Fruit fly (Drosophila melanogaster) whole organism, embryonic: Measurements from ENCODE around the gene Tsp29Fa.

ENCODE experiments used
- Asciz ChIP-seq: fragments of 200-800 bp; sonication (Bioruptor generic); optimal IDR thresholded peaks from 2 replicates; lab custom pipeline; 2017; ENCODE audit warnings: missing biosample characterization, mild to moderate bottlenecking, missing genetic modification characterization, missing genetic modification reagents
- B-H1 ChIP-seq: fragments of 200-800 bp; sonication (Bioruptor generic); IDR thresholded peaks from 3 replicates; pipeline ENCODE4 v1.3.6; 2022; ENCODE audit warnings: missing biosample characterization, missing genetic modification characterization
- B-H2 ChIP-seq: fragments of 200-800 bp; sonication (Bioruptor generic); optimal IDR thresholded peaks from 2 replicates; lab custom pipeline; 2018; ENCODE audit warnings: missing biosample characterization, mild to moderate bottlenecking, missing genetic modification characterization
- Bdp1 ChIP-seq: fragments of 200-800 bp; sonication (Bioruptor generic); optimal IDR thresholded peaks from 3 replicates; lab custom pipeline; 2016; ENCODE audit warnings: missing biosample characterization, missing genetic modification characterization
- CG12155 ChIP-seq: fragments of 200-800 bp; sonication (Bioruptor generic); optimal IDR thresholded peaks from 3 replicates; lab custom pipeline; 2016; ENCODE audit warnings: missing biosample characterization, missing genetic modification characterization
- CG14050 ChIP-seq: fragments of 200-800 bp; sonication (Bioruptor generic); IDR thresholded peaks from 3 replicates; pipeline ENCODE4 v1.3.6; 2022; ENCODE audit warnings: missing biosample characterization, missing genetic modification characterization
- CG1792 ChIP-seq: fragments of 200-800 bp; sonication (Bioruptor generic); optimal IDR thresholded peaks from 2 replicates; lab custom pipeline; 2016; ENCODE audit warnings: missing biosample characterization, missing genetic modification characterization
- CG2889 ChIP-seq: fragments of 200-800 bp; sonication (Bioruptor generic); IDR thresholded peaks from 3 replicates; pipeline ENCODE4 v1.3.6; 2022; ENCODE audit warnings: missing biosample characterization, missing genetic modification characterization
- CG3281 ChIP-seq: fragments of 200-800 bp; sonication (Bioruptor generic); optimal IDR thresholded peaks from 3 replicates; lab custom pipeline; 2017; ENCODE audit warnings: missing biosample characterization, mild to moderate bottlenecking, missing genetic modification characterization
- CG3407 ChIP-seq: fragments of 200-800 bp; sonication (Bioruptor generic); optimal IDR thresholded peaks from 2 replicates; lab custom pipeline; 2018; ENCODE audit warnings: missing biosample characterization, mild to moderate bottlenecking, missing genetic modification characterization
- CG3838 ChIP-seq: fragments of 200-800 bp; sonication (Bioruptor generic); optimal IDR thresholded peaks from 3 replicates; lab custom pipeline; 2016; ENCODE audit warnings: missing biosample characterization, missing genetic modification characterization
- CG3995 ChIP-seq: fragments of 200-800 bp; sonication (Bioruptor generic); optimal IDR thresholded peaks from 3 replicates; lab custom pipeline; 2016; ENCODE audit warnings: missing biosample characterization, missing genetic modification characterization
- CG6683 ChIP-seq: fragments of 200-800 bp; sonication (Bioruptor generic); optimal IDR thresholded peaks from 2 replicates; lab custom pipeline; 2017; ENCODE audit warnings: missing biosample characterization, mild to moderate bottlenecking, missing genetic modification characterization, missing genetic modification reagents
- CG7839 ChIP-seq: fragments of 200-800 bp; sonication (Bioruptor generic); optimal IDR thresholded peaks from 3 replicates; lab custom pipeline; 2018; ENCODE audit warnings: missing biosample characterization, mild to moderate bottlenecking, missing genetic modification characterization, moderate library complexity
- Camta ChIP-seq: fragments of 200-800 bp; sonication (Bioruptor generic); optimal IDR thresholded peaks from 2 replicates; lab custom pipeline; 2016; ENCODE audit warnings: missing biosample characterization, missing genetic modification characterization
- D ChIP-seq, 2 experiments: fragments of 200-800 bp in 1 of 2; fragments of >200 bp in 1 of 2; sonication (Bioruptor generic) in 1 of 2; optimal IDR thresholded peaks; 2 replicates in 1 of 2; 3 replicates in 1 of 2; lab custom pipeline; 2017; ENCODE audit warnings: mild to moderate bottlenecking in 1 of 2, missing biosample characterization in 1 of 2, missing genetic modification characterization in 1 of 2, missing genetic modification reagents in 1 of 2
- Fer3 ChIP-seq: fragments of 200-800 bp; sonication (Bioruptor generic); optimal IDR thresholded peaks from 2 replicates; lab custom pipeline; 2018; ENCODE audit warnings: missing biosample characterization, mild to moderate bottlenecking, missing genetic modification characterization, moderate library complexity
- Hey ChIP-seq: fragments of 200-800 bp; sonication (Bioruptor generic); optimal IDR thresholded peaks from 3 replicates; lab custom pipeline; 2018; ENCODE audit warnings: missing biosample characterization, mild to moderate bottlenecking, missing genetic modification characterization
- Hr3 ChIP-seq: fragments of 200-800 bp; sonication (Bioruptor generic); optimal IDR thresholded peaks from 3 replicates; lab custom pipeline; 2016; ENCODE audit warnings: missing biosample characterization, missing genetic modification characterization
- Mad ChIP-seq: fragments of 200-800 bp; sonication (Bioruptor generic); optimal IDR thresholded peaks from 2 replicates; lab custom pipeline; 2016; ENCODE audit warnings: missing biosample characterization, missing genetic modification characterization
- Med ChIP-seq: fragments of 200-800 bp; sonication (Bioruptor generic); peaks from one replicate; lab custom pipeline; 2016; ENCODE audit warnings: missing biosample characterization, missing genetic modification characterization, mild to moderate bottlenecking, inconsistent platforms, moderate library complexity
- NFAT ChIP-seq: fragments of 200-800 bp; sonication (Bioruptor generic); IDR thresholded peaks from 2 replicates; pipeline ENCODE4 v1.3.6; 2022; ENCODE audit warnings: missing biosample characterization, missing genetic modification characterization
- Side ChIP-seq: fragments of 200-800 bp; sonication (Bioruptor generic); optimal IDR thresholded peaks from 2 replicates; lab custom pipeline; 2016; ENCODE audit warnings: missing biosample characterization, missing genetic modification characterization
- Sox100B ChIP-seq: fragments of 200-800 bp; sonication (Bioruptor generic); optimal IDR thresholded peaks from 3 replicates; lab custom pipeline; 2018; ENCODE audit warnings: missing biosample characterization, mild to moderate bottlenecking, missing genetic modification characterization
- Usf ChIP-seq: fragments of 200-800 bp; sonication (Bioruptor generic); optimal IDR thresholded peaks from 2 replicates; lab custom pipeline; 2017; ENCODE audit warnings: missing genotype, missing biosample characterization, missing genetic modification characterization
- Xbp1 ChIP-seq: fragments of 200-800 bp; sonication (Bioruptor generic); optimal IDR thresholded peaks from 3 replicates; lab custom pipeline; 2016; ENCODE audit warnings: missing biosample characterization, mild to moderate bottlenecking, missing genetic modification characterization
- abd-A ChIP-seq: fragments of 200-800 bp; sonication (Bioruptor generic); optimal IDR thresholded peaks from 3 replicates; lab custom pipeline; 2019; ENCODE audit warnings: missing biosample characterization, mild to moderate bottlenecking, missing genetic modification characterization, moderate library complexity
- bab2 ChIP-seq: fragments of 200-800 bp; sonication (Bioruptor generic); optimal IDR thresholded peaks from 2 replicates; lab custom pipeline; 2016; ENCODE audit warnings: missing biosample characterization, missing genetic modification characterization
- bbx ChIP-seq: fragments of 200-800 bp; sonication (Bioruptor generic); IDR thresholded peaks from 2 replicates; pipeline ENCODE4 v1.3.6; 2022; ENCODE audit warnings: missing biosample characterization, missing genetic modification characterization; ENCODE audit not compliant: partially characterized antibody
- ci ChIP-seq: fragments of 200-800 bp; sonication (Bioruptor generic); IDR thresholded peaks from 3 replicates; pipeline ENCODE4 v1.3.6; 2022; ENCODE audit warnings: missing biosample characterization, missing genetic modification characterization
- croc ChIP-seq: fragments of 200-800 bp; sonication (Bioruptor generic); conservative IDR thresholded peaks from 3 replicates; pipeline ENCODE4 v1.3.6; 2022; ENCODE audit warnings: missing biosample characterization, missing genetic modification characterization
- disco-r ChIP-seq: fragments of 200-800 bp; sonication (Bioruptor generic); optimal IDR thresholded peaks from 2 replicates; lab custom pipeline; 2016; ENCODE audit warnings: missing biosample characterization, missing genetic modification characterization
- dpn ChIP-seq, 2 experiments: fragments of 200-800 bp; sonication (Bioruptor generic); optimal IDR thresholded peaks; 3 replicates each; lab custom pipeline; 2016; ENCODE audit warnings: missing biosample characterization in 2 of 2, missing genetic modification characterization in 2 of 2
- gcm ChIP-seq: fragments of 200-800 bp; sonication (Bioruptor generic); optimal IDR thresholded peaks from 2 replicates; lab custom pipeline; 2019; ENCODE audit warnings: missing biosample characterization, mild to moderate bottlenecking, missing genetic modification characterization, moderate library complexity
- her ChIP-seq: fragments of 200-800 bp; sonication (Bioruptor generic); optimal IDR thresholded peaks from 2 replicates; lab custom pipeline; 2016; ENCODE audit warnings: missing biosample characterization, missing genetic modification characterization
- jigr1 ChIP-seq: fragments of 200-800 bp; sonication (Bioruptor generic); IDR thresholded peaks from 3 replicates; pipeline ENCODE4 v1.3.6; 2022; ENCODE audit warnings: missing biosample characterization, missing genetic modification characterization
- lab ChIP-seq: fragments of 200-800 bp; sonication (Bioruptor generic); optimal IDR thresholded peaks from 3 replicates; lab custom pipeline; 2017; ENCODE audit warnings: missing biosample characterization, missing genetic modification characterization, mild to moderate bottlenecking, moderate library complexity, missing genetic modification reagents
- pho ChIP-seq: fragments of 200-800 bp; sonication (Bioruptor generic); optimal IDR thresholded peaks from 2 replicates; lab custom pipeline; 2016; ENCODE audit warnings: missing biosample characterization, missing genetic modification characterization
- phol ChIP-seq: fragments of 200-800 bp; sonication (Bioruptor generic); optimal IDR thresholded peaks from 3 replicates; lab custom pipeline; 2018; ENCODE audit warnings: missing biosample characterization, mild to moderate bottlenecking, missing genetic modification characterization, moderate library complexity
- ranshi ChIP-seq: fragments of 200-800 bp; sonication (Bioruptor generic); IDR thresholded peaks from 2 replicates; pipeline ENCODE4 v1.3.6; 2022; ENCODE audit warnings: missing biosample characterization, missing genetic modification characterization
- rib ChIP-seq: fragments of 200-800 bp; sonication (Bioruptor generic); IDR thresholded peaks from 2 replicates; pipeline ENCODE4 v1.3.6; 2022; ENCODE audit warnings: missing biosample characterization, missing genetic modification characterization
- scrt ChIP-seq: fragments of 200-800 bp; sonication (Bioruptor generic); optimal IDR thresholded peaks from 2 replicates; lab custom pipeline; 2018; ENCODE audit warnings: missing biosample characterization, mild to moderate bottlenecking, missing genetic modification characterization, moderate library complexity
- sens ChIP-seq: fragments of 200-800 bp; sonication (Bioruptor generic); peaks from one replicate; lab custom pipeline; 2016; ENCODE audit warnings: missing biosample characterization, missing genetic modification characterization
- sim ChIP-seq: fragments of 200-800 bp; sonication (Bioruptor generic); IDR thresholded peaks from 2 replicates; pipeline ENCODE4 v1.3.6; 2022; ENCODE audit warnings: missing biosample characterization, missing genetic modification characterization
- tin ChIP-seq: fragments of 200-800 bp; sonication (Bioruptor generic); optimal IDR thresholded peaks from 3 replicates; lab custom pipeline; 2016; ENCODE audit warnings: missing biosample characterization, missing genetic modification characterization
- tx ChIP-seq: fragments of 200-800 bp; sonication (Bioruptor generic); optimal IDR thresholded peaks from 2 replicates; lab custom pipeline; 2016; ENCODE audit warnings: missing biosample characterization, missing genetic modification characterization
- vnd ChIP-seq: fragments of 200-800 bp; sonication (Bioruptor generic); IDR thresholded peaks from 3 replicates; pipeline ENCODE4 v1.3.6; 2022; ENCODE audit warnings: missing biosample characterization, missing genetic modification characterization; ENCODE audit not compliant: partially characterized antibody
- wor ChIP-seq: fragments of 200-800 bp; sonication (Bioruptor generic); IDR thresholded peaks from 2 replicates; pipeline ENCODE4 v1.3.6; 2022; ENCODE audit warnings: missing biosample characterization, missing genetic modification characterization
- yki ChIP-seq: fragments of >200 bp; optimal IDR thresholded peaks from 3 replicates; lab custom pipeline; 2018

Tsp29Fa gene

dm6 chr2L:8898714-8899652 lies 34.8 kb upstream of the Tsp29Fa start, which contains the start of gene CG34398 (continued):
- no peak for TF ChIP-seq scrt
- TF ChIP-seq disco-r (GFP tag; lab: Kevin White, UChicago), result no peak
- TF ChIP-seq Bdp1 (GFP tag; lab: Kevin White, UChicago), result no peak
- TF ChIP-seq CG3281 (GFP tag; lab: Kevin White, UChicago), result no peak
- peak; percentile 24; the same call in 1 of the 3 replicates for TF ChIP-seq ci (GFP tag; lab: Robert Waterston, UW)
- no peak for TF ChIP-seq CG3407
- TF ChIP-seq Asciz (GFP tag; lab: Kevin White, UChicago), result no peak
- TF ChIP-seq B-H1 (GFP tag; lab: Robert Waterston, UW), result no peak; the same call in 2 of the 3 replicates
- no peak for TF ChIP-seq CG14050 (GFP tag; lab: Robert Waterston, UW)
- TF ChIP-seq Fer3 (tag; lab: Kevin White, UChicago), result no peak
- no peak for TF ChIP-seq gcm (GFP tag; lab: Kevin White, UChicago)
- no peak for TF ChIP-seq dpn (GFP tag; optimal IDR thresholded peaks at IDR 0.05; lab: Kevin White, UChicago)
- TF ChIP-seq CG6683 (GFP tag; lab: Kevin White, UChicago), result no peak
- no peak for TF ChIP-seq phol
- 0 out of 2 replicates have a peak, but pooled peaks have one; percentile 11 for TF ChIP-seq sim (GFP tag; lab: Robert Waterston, UW)
- TF ChIP-seq jigr1 (GFP tag; lab: Robert Waterston, UW), result no peak
- no peak for TF ChIP-seq CG2889
- no peak for TF ChIP-seq pho (GFP tag; lab: Kevin White, UChicago)
- no peak for TF ChIP-seq B-H2 (GFP tag; lab: Kevin White, UChicago)
- peak; percentile 13 for TF ChIP-seq abd-A
- TF ChIP-seq Hr3 (GFP tag; lab: Kevin White, UChicago), result no peak
- TF ChIP-seq Sox100B (GFP tag; lab: Kevin White, UChicago), result no peak
- TF ChIP-seq sens (GFP tag; lab: Kevin White, UChicago), result peak; percentile 55
- TF ChIP-seq ranshi (GFP tag; lab: Robert Waterston, UW), result 0 out of 2 replicates have a peak, but pooled peaks have one; percentile 12
- TF ChIP-seq CG7839 (tag; lab: Kevin White, UChicago), result no peak
- TF ChIP-seq wor (GFP tag; lab: Robert Waterston, UW), result no peak
- no peak for TF ChIP-seq Mad (GFP tag; lab: Kevin White, UChicago)
- TF ChIP-seq vnd (GFP tag; lab: Robert Waterston, UW), result no peak
- TF ChIP-seq tx (GFP tag; lab: Kevin White, UChicago), result no peak
- TF ChIP-seq lab (GFP tag; lab: Kevin White, UChicago), result no peak
- no peak for TF ChIP-seq Med (GFP tag; lab: Kevin White, UChicago)
- no peak for TF ChIP-seq her (GFP tag; lab: Kevin White, UChicago)
- TF ChIP-seq CG1792 (GFP tag; lab: Kevin White, UChicago), result no peak
- TF ChIP-seq tin (GFP tag; lab: Kevin White, UChicago), result no peak
- no peak for TF ChIP-seq CG3838 (GFP tag; lab: Kevin White, UChicago)
- 0 out of 2 replicates have a peak, but pooled peaks have one; percentile 13 for TF ChIP-seq bbx
- TF ChIP-seq CG12155, result no peak
- no peak for TF ChIP-seq Usf (GFP tag; lab: Kevin White, UChicago)
- TF ChIP-seq Hey, result no peak
- TF ChIP-seq Side (GFP tag; lab: Kevin White, UChicago), result no peak
- TF ChIP-seq NFAT (GFP tag; lab: Robert Waterston, UW), result no peak
- TF ChIP-seq D (optimal IDR thresholded peaks at IDR 0.05; lab: Kevin White, UChicago), result no peak
- no peak for TF ChIP-seq D (GFP tag; optimal IDR thresholded peaks at IDR 0.05; lab: Kevin White, UChicago)
- TF ChIP-seq Xbp1 (GFP tag; lab: Kevin White, UChicago), result no peak
- TF ChIP-seq rib (GFP tag; lab: Robert Waterston, UW), result no peak
- TF ChIP-seq Camta (GFP tag; lab: Kevin White, UChicago), result no peak
- peak; percentile 53 for TF ChIP-seq CG3995 (GFP tag; lab: Kevin White, UChicago)
- TF ChIP-seq croc (GFP tag; lab: Robert Waterston, UW), result no peak
- no peak for TF ChIP-seq bab2 (GFP tag; lab: Kevin White, UChicago)
- TF ChIP-seq yki (lab: Kevin White, UChicago), result no peak
